Fruit fly (Drosophila melanogaster) whole organism, embryonic: ENCODE data around the gene CG14329.

ENCODE experiments used
- Atf6 ChIP-seq: fragments of 200-800 bp; sonication (Bioruptor generic); IDR thresholded peaks from 2 replicates; pipeline ENCODE4 v1.3.6; 2022; ENCODE audit warnings: missing biosample characterization, missing genetic modification characterization
- CG10462 ChIP-seq: fragments of 200-800 bp; sonication (Bioruptor generic); optimal IDR thresholded peaks from 2 replicates; lab custom pipeline; 2016; ENCODE audit warnings: missing biosample characterization, missing genetic modification characterization
- CG14667 ChIP-seq: fragments of 200-800 bp; sonication (Bioruptor generic); IDR thresholded peaks from 2 replicates; pipeline ENCODE4 v1.3.6; 2022; ENCODE audit warnings: missing biosample characterization, missing genetic modification characterization
- CG14710 ChIP-seq: fragments of 200-800 bp; sonication (Bioruptor generic); optimal IDR thresholded peaks from 3 replicates; lab custom pipeline; 2019; ENCODE audit warnings: missing biosample characterization, mild to moderate bottlenecking, missing genetic modification characterization, moderate library complexity
- CG15269 ChIP-seq: fragments of 200-800 bp; sonication (Bioruptor generic); optimal IDR thresholded peaks from 2 replicates; lab custom pipeline; 2018; ENCODE audit warnings: missing biosample characterization, mild to moderate bottlenecking, missing genetic modification characterization, moderate library complexity
- CG16815 ChIP-seq: fragments of 200-800 bp; sonication (Bioruptor generic); optimal IDR thresholded peaks from 3 replicates; lab custom pipeline; 2017; ENCODE audit warnings: missing biosample characterization, mild to moderate bottlenecking, missing genetic modification characterization
- CG17359 ChIP-seq: fragments of 200-800 bp; sonication (Bioruptor generic); optimal IDR thresholded peaks from 3 replicates; lab custom pipeline; 2018; ENCODE audit warnings: missing biosample characterization, mild to moderate bottlenecking, missing genetic modification characterization, moderate library complexity
- CG17361 ChIP-seq: fragments of 200-800 bp; sonication (Bioruptor generic); IDR thresholded peaks from 3 replicates; pipeline ENCODE4 v1.3.6; 2022; ENCODE audit warnings: missing biosample characterization, missing genetic modification characterization
- CG4328 ChIP-seq: fragments of 200-800 bp; sonication (Bioruptor generic); optimal IDR thresholded peaks from 3 replicates; lab custom pipeline; 2017; ENCODE audit warnings: missing biosample characterization, missing genetic modification reagents, missing genetic modification characterization
- CG6654 ChIP-seq: fragments of 200-800 bp; sonication (Bioruptor generic); optimal IDR thresholded peaks from 2 replicates; lab custom pipeline; 2017; ENCODE audit warnings: missing biosample characterization, mild to moderate bottlenecking, missing genetic modification characterization
- CG7839 ChIP-seq: fragments of 200-800 bp; sonication (Bioruptor generic); optimal IDR thresholded peaks from 3 replicates; lab custom pipeline; 2018; ENCODE audit warnings: missing biosample characterization, mild to moderate bottlenecking, missing genetic modification characterization, moderate library complexity
- CG8924 ChIP-seq: fragments of 200-800 bp; optimal IDR thresholded peaks from 3 replicates; lab custom pipeline; 2019; ENCODE audit warnings: missing biosample characterization, mild to moderate bottlenecking, missing genetic modification characterization, moderate library complexity
- CoRest ChIP-seq: fragments of 200-800 bp; sonication (Bioruptor generic); optimal IDR thresholded peaks from 3 replicates; lab custom pipeline; 2018; ENCODE audit warnings: missing biosample characterization, mild to moderate bottlenecking, missing genetic modification characterization, moderate library complexity
- D19A ChIP-seq: fragments of 200-800 bp; optimal IDR thresholded peaks from 3 replicates; lab custom pipeline; 2019; ENCODE audit warnings: missing biosample characterization, mild to moderate bottlenecking, missing genetic modification characterization, moderate library complexity
- Dek ChIP-seq: fragments of 200-800 bp; sonication (Bioruptor generic); optimal IDR thresholded peaks from 3 replicates; lab custom pipeline; 2019; ENCODE audit warnings: missing biosample characterization, mild to moderate bottlenecking, missing genetic modification characterization, moderate library complexity
- E2f2 ChIP-seq: fragments of 200-800 bp; sonication (Bioruptor generic); IDR thresholded peaks from 2 replicates; pipeline ENCODE4 v1.3.6; 2022; ENCODE audit warnings: missing biosample characterization, missing genetic modification characterization
- Hand ChIP-seq: fragments of 200-800 bp; sonication (Bioruptor generic); optimal IDR thresholded peaks from 2 replicates; lab custom pipeline; 2017; ENCODE audit warnings: mild to moderate bottlenecking, missing biosample characterization, missing genetic modification reagents, missing genetic modification characterization
- Hr51 ChIP-seq, 2 experiments: fragments of 200-800 bp; sonication (Bioruptor generic); optimal IDR thresholded peaks; 2 replicates in 1 of 2; 3 replicates in 1 of 2; lab custom pipeline; 2016 to 2018; ENCODE audit warnings: missing biosample characterization in 2 of 2, missing genetic modification characterization in 2 of 2, mild to moderate bottlenecking in 1 of 2, moderate library complexity in 1 of 2
- Lim3 ChIP-seq: fragments of 200-800 bp; sonication (Bioruptor generic); IDR thresholded peaks from 2 replicates; pipeline ENCODE4 v1.3.6; 2022; ENCODE audit warnings: missing biosample characterization, missing genetic modification characterization
- MESR4 ChIP-seq: fragments of 200-800 bp; sonication (Bioruptor generic); optimal IDR thresholded peaks from 2 replicates; lab custom pipeline; 2018; ENCODE audit warnings: missing biosample characterization, mild to moderate bottlenecking, missing genetic modification characterization, moderate library complexity
- Oli ChIP-seq: fragments of 200-800 bp; sonication (Bioruptor generic); optimal IDR thresholded peaks from 2 replicates; lab custom pipeline; 2018; ENCODE audit warnings: missing biosample characterization, mild to moderate bottlenecking, missing genetic modification characterization, moderate library complexity
- PHDP ChIP-seq: fragments of 200-800 bp; sonication (Bioruptor generic); optimal IDR thresholded peaks from 3 replicates; lab custom pipeline; 2018; ENCODE audit warnings: missing biosample characterization, mild to moderate bottlenecking, missing genetic modification characterization, moderate library complexity
- Poxn ChIP-seq: fragments of 200-800 bp; sonication (Bioruptor generic); IDR thresholded peaks from 2 replicates; pipeline ENCODE4 v1.3.6; 2022; ENCODE audit warnings: missing biosample characterization, missing genetic modification characterization
- Ptx1 ChIP-seq: fragments of 200-800 bp; sonication (Bioruptor generic); IDR thresholded peaks from 2 replicates; pipeline ENCODE4 v1.3.6; 2022; ENCODE audit warnings: missing biosample characterization, missing genetic modification characterization
- Side ChIP-seq: fragments of 200-800 bp; sonication (Bioruptor generic); optimal IDR thresholded peaks from 2 replicates; lab custom pipeline; 2016; ENCODE audit warnings: missing biosample characterization, missing genetic modification characterization
- Six4 ChIP-seq: fragments of 200-800 bp; sonication (Bioruptor generic); optimal IDR thresholded peaks from 2 replicates; lab custom pipeline; 2016; ENCODE audit warnings: missing biosample characterization, missing genetic modification characterization
- Sry-δ ChIP-seq: fragments of 200-800 bp; sonication (Bioruptor generic); optimal IDR thresholded peaks from 2 replicates; lab custom pipeline; 2016; ENCODE audit warnings: missing biosample characterization, missing genetic modification characterization
- ara ChIP-seq: fragments of 200-800 bp; sonication (Bioruptor generic); IDR thresholded peaks from 2 replicates; pipeline ENCODE4 v1.3.6; 2022; ENCODE audit warnings: missing biosample characterization, missing genetic modification characterization
- ato ChIP-seq: fragments of 200-800 bp; sonication (Bioruptor generic); IDR thresholded peaks from 2 replicates; pipeline ENCODE4 v1.3.6; 2022; ENCODE audit warnings: missing biosample characterization, missing genetic modification characterization; ENCODE audit not compliant: partially characterized antibody
- bcd ChIP-seq: fragments of 200-800 bp; sonication (Bioruptor generic); optimal IDR thresholded peaks from 2 replicates; lab custom pipeline; 2017; ENCODE audit warnings: missing biosample characterization, mild to moderate bottlenecking, missing genetic modification characterization
- cas ChIP-seq: fragments of 200-800 bp; sonication (Bioruptor generic); IDR thresholded peaks from 2 replicates; pipeline ENCODE4 v1.3.6; 2022; ENCODE audit warnings: missing biosample characterization, missing genetic modification characterization
- corto ChIP-seq: fragments of 200-800 bp; sonication (Bioruptor generic); optimal IDR thresholded peaks from 2 replicates; lab custom pipeline; 2016; ENCODE audit warnings: missing biosample characterization, mild to moderate bottlenecking, missing genetic modification characterization, moderate library complexity
- crc ChIP-seq: fragments of 200-800 bp; sonication (Bioruptor generic); optimal IDR thresholded peaks from 2 replicates; lab custom pipeline; 2016; ENCODE audit warnings: missing biosample characterization, missing genetic modification characterization
- dati ChIP-seq: fragments of 200-800 bp; sonication (Bioruptor generic); IDR thresholded peaks from 2 replicates; pipeline ENCODE4 v1.3.6; 2022; ENCODE audit warnings: missing biosample characterization, missing genetic modification characterization
- dmrt11E ChIP-seq: fragments of 200-800 bp; sonication (Bioruptor generic); optimal IDR thresholded peaks from 3 replicates; lab custom pipeline; 2018; ENCODE audit warnings: missing biosample characterization, mild to moderate bottlenecking, missing genetic modification characterization, moderate library complexity
- dysf ChIP-seq: fragments of 200-800 bp; sonication (Bioruptor generic); IDR thresholded peaks from 3 replicates; pipeline ENCODE4 v1.3.6; 2022; ENCODE audit warnings: missing biosample characterization, missing genetic modification characterization
- ems ChIP-seq: fragments of 200-800 bp; sonication (Bioruptor generic); optimal IDR thresholded peaks from 3 replicates; lab custom pipeline; 2016; ENCODE audit warnings: missing biosample characterization, missing genetic modification characterization
- en ChIP-seq: fragments of 200-800 bp; sonication (Bioruptor generic); optimal IDR thresholded peaks from 2 replicates; lab custom pipeline; 2016; ENCODE audit warnings: missing biosample characterization, missing genetic modification characterization
- eyg ChIP-seq: fragments of 200-800 bp; sonication (Bioruptor generic); optimal IDR thresholded peaks from 3 replicates; lab custom pipeline; 2016; ENCODE audit warnings: missing biosample characterization, missing genetic modification characterization
- fd3F ChIP-seq: fragments of 200-800 bp; sonication (Bioruptor generic); optimal IDR thresholded peaks from 2 replicates; lab custom pipeline; 2018; ENCODE audit warnings: missing biosample characterization, mild to moderate bottlenecking, missing genetic modification characterization, moderate library complexity
- gem ChIP-seq: fragments of 200-800 bp; sonication (Bioruptor generic); optimal IDR thresholded peaks from 2 replicates; lab custom pipeline; 2019; ENCODE audit warnings: missing biosample characterization, mild to moderate bottlenecking, missing genetic modification characterization, moderate library complexity
- gfzf ChIP-seq: fragments of 200-800 bp; sonication (Bioruptor generic); optimal IDR thresholded peaks from 2 replicates; lab custom pipeline; 2016; ENCODE audit warnings: missing biosample characterization, mild to moderate bottlenecking, missing genetic modification characterization, moderate library complexity
- grau ChIP-seq: fragments of 200-800 bp; optimal IDR thresholded peaks from 3 replicates; lab custom pipeline; 2019; ENCODE audit warnings: missing biosample characterization, mild to moderate bottlenecking, missing genetic modification characterization, moderate library complexity
- ham ChIP-seq: fragments of 200-800 bp; sonication (Bioruptor generic); IDR thresholded peaks from 2 replicates; pipeline ENCODE4 v1.3.6; 2022; ENCODE audit warnings: missing biosample characterization, missing genetic modification characterization
- her ChIP-seq: fragments of 200-800 bp; sonication (Bioruptor generic); optimal IDR thresholded peaks from 2 replicates; lab custom pipeline; 2016; ENCODE audit warnings: missing biosample characterization, missing genetic modification characterization
- pb ChIP-seq: fragments of 200-800 bp; sonication (Bioruptor generic); optimal IDR thresholded peaks from 3 replicates; lab custom pipeline; 2016; ENCODE audit warnings: missing biosample characterization, missing genetic modification characterization
- row ChIP-seq: fragments of 200-800 bp; sonication (Bioruptor generic); IDR thresholded peaks from 3 replicates; pipeline ENCODE4 v1.3.6; 2022; ENCODE audit warnings: missing biosample characterization, missing genetic modification characterization
- scrt ChIP-seq: fragments of 200-800 bp; sonication (Bioruptor generic); optimal IDR thresholded peaks from 2 replicates; lab custom pipeline; 2018; ENCODE audit warnings: missing biosample characterization, mild to moderate bottlenecking, missing genetic modification characterization, moderate library complexity
- slbo ChIP-seq: fragments of 200-800 bp; sonication (Bioruptor generic); IDR thresholded peaks from 2 replicates; pipeline ENCODE4 v1.3.6; 2022; ENCODE audit warnings: missing biosample characterization, missing genetic modification characterization
- tgo ChIP-seq: fragments of 200-800 bp; sonication (Bioruptor generic); IDR thresholded peaks from 3 replicates; pipeline ENCODE4 v1.3.6; 2022; ENCODE audit warnings: missing biosample characterization, missing genetic modification characterization
- unpg ChIP-seq: fragments of 200-800 bp; sonication (Bioruptor generic); optimal IDR thresholded peaks from 3 replicates; lab custom pipeline; 2018; ENCODE audit warnings: missing biosample characterization, mild to moderate bottlenecking, missing genetic modification characterization, moderate library complexity

The CG14329 gene

dm6 chr3R:17611836-17612235, 2.7 kb downstream of the CG14329 start (continued):
- TF ChIP-seq Hand = no peak
- peak; percentile 9; the same call in 1 of the 2 replicates for TF ChIP-seq slbo (GFP tag; lab: Robert Waterston, UW)
- TF ChIP-seq dati (GFP tag; lab: Robert Waterston, UW) = no peak
- no peak for TF ChIP-seq Atf6 (GFP tag; lab: Robert Waterston, UW)
- TF ChIP-seq D19A (tag; lab: Kevin White, UChicago) = peak; percentile 39
- TF ChIP-seq CG10462 (GFP tag; lab: Kevin White, UChicago) = no peak
- no peak for TF ChIP-seq Six4 (GFP tag; lab: Kevin White, UChicago)
- TF ChIP-seq CG7839 (tag; lab: Kevin White, UChicago) = peak; percentile 36
- peak; percentile 15 for TF ChIP-seq Dek (tag; lab: Kevin White, UChicago)
- no peak for TF ChIP-seq bcd (GFP tag; lab: Kevin White, UChicago)
- peak; percentile 20 for TF ChIP-seq Oli
- no peak for TF ChIP-seq Lim3 (GFP tag; lab: Robert Waterston, UW)
- peak; percentile 45 for TF ChIP-seq grau
- TF ChIP-seq CG15269 = peak; percentile 61
- peak; percentile 11 for TF ChIP-seq PHDP (tag; lab: Kevin White, UChicago)
- TF ChIP-seq ato (GFP tag; lab: Robert Waterston, UW) = no peak
- TF ChIP-seq Hr51 (GFP tag; optimal IDR thresholded peaks at IDR 0.05; lab: Kevin White, UChicago) = peak in 1 of 2 experiments; percentile 30
- TF ChIP-seq scrt = no peak
- TF ChIP-seq CG8924 = peak; percentile 30
- peak; percentile 25; the same call in 1 of the 3 replicates for TF ChIP-seq row (GFP tag; lab: Robert Waterston, UW)
- TF ChIP-seq gem (tag; lab: Kevin White, UChicago) = peak; percentile 66
- TF ChIP-seq CoRest (tag; lab: Kevin White, UChicago) = peak; percentile 53
- 0 out of 3 replicates have a peak, but pooled peaks have one; percentile 29 for TF ChIP-seq CG17361
- TF ChIP-seq pb = no peak
- TF ChIP-seq ems = no peak
- TF ChIP-seq eyg (GFP tag; lab: Kevin White, UChicago) = no peak
- TF ChIP-seq CG6654 (GFP tag; lab: Kevin White, UChicago) = no peak
- TF ChIP-seq tgo (GFP tag; lab: Robert Waterston, UW) = peak; percentile 25; the same call in 1 of the 3 replicates
- peak; percentile 44 for TF ChIP-seq fd3F (GFP tag; lab: Kevin White, UChicago)
- TF ChIP-seq ham (GFP tag; lab: Robert Waterston, UW) = no peak
- peak; percentile 8; the same call in 1 of the 3 replicates for TF ChIP-seq dysf (GFP tag; lab: Robert Waterston, UW)
- peak; percentile 48 for TF ChIP-seq Ptx1 (GFP tag; lab: Robert Waterston, UW)
- no peak for TF ChIP-seq CG16815 (GFP tag; lab: Kevin White, UChicago)
- peak; percentile 9 for TF ChIP-seq unpg (GFP tag; lab: Kevin White, UChicago)

dm6 chr3R:17612587-17612986, 3.4 kb downstream of the CG14329 start, which contains the start of gene CG34281:
Gene CG34281, plus strand, starts transcription at chr3R:17612887.
- TF ChIP-seq her (GFP tag; lab: Kevin White, UChicago) = no peak
- TF ChIP-seq Poxn = no peak
- no peak for TF ChIP-seq corto (GFP tag; lab: Kevin White, UChicago)
- no peak for TF ChIP-seq dmrt11E (tag; lab: Kevin White, UChicago)
- TF ChIP-seq Side (GFP tag; lab: Kevin White, UChicago) = no peak
- TF ChIP-seq Sry-δ = no peak
- TF ChIP-seq en (GFP tag; lab: Kevin White, UChicago) = no peak
- TF ChIP-seq CG17359 = no peak
- TF ChIP-seq E2f2 (GFP tag; lab: Robert Waterston, UW) = no peak
- TF ChIP-seq CG4328 (GFP tag; lab: Kevin White, UChicago) = no peak
- TF ChIP-seq crc (GFP tag; lab: Kevin White, UChicago) = no peak
- no peak for TF ChIP-seq ara (GFP tag; lab: Robert Waterston, UW)
- no peak for TF ChIP-seq cas (GFP tag; lab: Robert Waterston, UW)
- TF ChIP-seq CG14667 = no peak
- no peak for TF ChIP-seq CG14710 (tag; lab: Kevin White, UChicago)
- TF ChIP-seq MESR4 (GFP tag; lab: Kevin White, UChicago) = no peak
- no peak for TF ChIP-seq fd3F (GFP tag; lab: Kevin White, UChicago)
- TF ChIP-seq gfzf (GFP tag; lab: Kevin White, UChicago) = no peak
- no peak for TF ChIP-seq Atf6 (GFP tag; lab: Robert Waterston, UW)
- TF ChIP-seq, all 482 proteins: peak for 0
